Fruit fly (Drosophila melanogaster) whole organism, prepupa: Measurements from ENCODE around the gene CG32137.

Experiments used
- CG11762 ChIP-seq: fragments of 200-800 bp; sonication (Bioruptor generic); optimal IDR thresholded peaks from 3 replicates; lab custom pipeline; 2016; ENCODE audit warnings: missing biosample characterization, missing genetic modification characterization; ENCODE audit not compliant: insufficient read depth
- CG15336 ChIP-seq: fragments of 200-800 bp; sonication (Bioruptor generic); IDR thresholded peaks from 2 replicates; pipeline ENCODE4 v1.3.6; 2022; ENCODE audit warnings: missing biosample characterization, missing genetic modification characterization
- CG4318 ChIP-seq: fragments of 200-800 bp; sonication (Bioruptor generic); optimal IDR thresholded peaks from 3 replicates; lab custom pipeline; 2017; ENCODE audit warnings: missing biosample characterization, mild to moderate bottlenecking, missing genetic modification characterization
- CG6163 ChIP-seq: fragments of 200-800 bp; sonication (Bioruptor generic); IDR thresholded peaks from 3 replicates; pipeline ENCODE4 v1.3.6; 2022; ENCODE audit warnings: missing biosample characterization, missing genetic modification characterization
- CG6792 ChIP-seq: fragments of 200-800 bp; sonication (Bioruptor generic); optimal IDR thresholded peaks from 3 replicates; lab custom pipeline; 2016; ENCODE audit warnings: missing biosample characterization, missing genetic modification characterization
- CG6854 ChIP-seq: fragments of 200-800 bp; sonication (Bioruptor generic); optimal IDR thresholded peaks from 2 replicates; lab custom pipeline; 2017; ENCODE audit warnings: missing biosample characterization, mild to moderate bottlenecking, missing genetic modification characterization
- CG8119 ChIP-seq: fragments of 200-800 bp; sonication (Bioruptor generic); IDR thresholded peaks from 3 replicates; pipeline ENCODE4 v1.3.6; 2022; ENCODE audit warnings: missing biosample characterization, missing genetic modification characterization
- Eip93F ChIP-seq: fragments of 200-800 bp; sonication (Bioruptor generic); optimal IDR thresholded peaks from 2 replicates; lab custom pipeline; 2016; ENCODE audit warnings: missing biosample characterization, mild to moderate bottlenecking, missing genetic modification characterization
- Gug ChIP-seq: fragments of 200-800 bp; sonication (Bioruptor generic); IDR thresholded peaks from 2 replicates; pipeline ENCODE4 v1.3.6; 2022; ENCODE audit warnings: missing biosample characterization, missing genetic modification characterization
- Hr39 ChIP-seq: fragments of 200-800 bp; sonication (Bioruptor generic); optimal IDR thresholded peaks from 2 replicates; lab custom pipeline; 2016; ENCODE audit warnings: missing biosample characterization, missing genetic modification characterization
- Met ChIP-seq: fragments of 200-800 bp; sonication (Bioruptor generic); optimal IDR thresholded peaks from 3 replicates; lab custom pipeline; 2016; ENCODE audit warnings: missing biosample characterization, missing genetic modification characterization
- OdsH ChIP-seq: fragments of 200-800 bp; sonication (Bioruptor generic); optimal IDR thresholded peaks from 3 replicates; lab custom pipeline; 2016; ENCODE audit warnings: missing biosample characterization, missing genetic modification characterization
- Sox102F ChIP-seq: fragments of 200-800 bp; sonication (Bioruptor generic); optimal IDR thresholded peaks from 2 replicates; lab custom pipeline; 2016; ENCODE audit warnings: missing biosample characterization, mild to moderate bottlenecking, missing genetic modification characterization
- Sox14 ChIP-seq: fragments of 200-800 bp; sonication (Bioruptor generic); optimal IDR thresholded peaks from 3 replicates; lab custom pipeline; 2016; ENCODE audit warnings: missing biosample characterization, missing genetic modification characterization
- cyc ChIP-seq: fragments of 200-800 bp; sonication (Bioruptor generic); optimal IDR thresholded peaks from 3 replicates; lab custom pipeline; 2016; ENCODE audit warnings: missing biosample characterization, missing genetic modification characterization
- dsx ChIP-seq: fragments of 200-800 bp; optimal IDR thresholded peaks from 3 replicates; lab custom pipeline; 2019; ENCODE audit warnings: missing biosample characterization, mild to moderate bottlenecking, missing genetic modification characterization, moderate library complexity; ENCODE audit not compliant: poor library complexity, severe bottlenecking
- eg ChIP-seq: fragments of 200-800 bp; sonication (Bioruptor generic); IDR thresholded peaks from 3 replicates; pipeline ENCODE4 v1.3.6; 2022; ENCODE audit warnings: missing biosample characterization, missing genetic modification characterization
- esn ChIP-seq: fragments of 200-800 bp; sonication (Bioruptor generic); optimal IDR thresholded peaks from 2 replicates; lab custom pipeline; 2016; ENCODE audit warnings: missing biosample characterization, mild to moderate bottlenecking, missing genetic modification characterization, moderate library complexity
- fd59A ChIP-seq: fragments of 200-800 bp; sonication (Bioruptor generic); optimal IDR thresholded peaks from 2 replicates; lab custom pipeline; 2017; ENCODE audit warnings: missing biosample characterization, mild to moderate bottlenecking, missing genetic modification characterization, missing genetic modification reagents
- lz ChIP-seq: fragments of 200-800 bp; sonication (Bioruptor generic); optimal IDR thresholded peaks from 3 replicates; lab custom pipeline; 2016; ENCODE audit warnings: missing biosample characterization, missing genetic modification characterization
- spab ChIP-seq: fragments of 200-800 bp; sonication (Bioruptor generic); optimal IDR thresholded peaks from 2 replicates; lab custom pipeline; 2017; ENCODE audit warnings: missing biosample characterization, mild to moderate bottlenecking, missing genetic modification characterization, missing genetic modification reagents
- vri ChIP-seq: fragments of 200-800 bp; sonication (Bioruptor generic); optimal IDR thresholded peaks from 3 replicates; lab custom pipeline; 2016; ENCODE audit warnings: missing biosample characterization, mild to moderate bottlenecking, missing genetic modification characterization

Gene CG32137

DNA sequence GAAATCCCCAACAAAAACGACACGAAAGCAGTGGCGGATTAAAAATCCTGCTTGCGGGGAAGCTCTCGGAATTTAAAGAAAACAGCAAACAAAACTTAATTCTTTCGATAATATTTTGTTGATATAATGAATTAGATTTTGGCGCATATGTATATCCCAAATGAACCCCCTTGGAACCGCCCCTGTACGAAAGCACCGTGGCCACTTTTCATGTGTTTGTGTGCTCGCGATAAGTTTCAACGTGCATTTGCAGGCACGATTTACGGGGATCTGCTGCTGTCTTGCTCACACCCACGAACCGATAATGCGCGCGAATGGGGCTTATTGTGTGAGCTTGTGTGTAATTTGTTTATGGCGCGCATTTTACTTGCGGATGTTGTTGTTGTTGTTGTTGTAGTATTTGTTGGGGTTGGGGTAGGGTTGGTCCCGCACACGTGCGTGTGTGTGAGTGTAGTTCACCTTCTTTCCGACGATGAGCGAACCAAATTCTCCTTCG, 66.0 kb downstream of the CG32137 start (continued):
- TF ChIP-seq lz (peak; percentile 98), esn (peak; percentile 99), dsx (GFP tag; lab: Kevin White, UChicago) (peak; percentile 90), spab (GFP tag; lab: Kevin White, UChicago) (peak; percentile 96), Sox102F (peak; percentile 96), fd59A (GFP tag; lab: Kevin White, UChicago) (peak; percentile 97), Hr39 (peak; percentile 99), Met (peak; percentile 98), CG6792 (GFP tag; lab: Kevin White, UChicago) (peak; percentile 98), CG11762 (GFP tag; lab: Kevin White, UChicago) (peak; percentile 96), CG4318 (GFP tag; lab: Kevin White, UChicago) (peak; percentile 98), Sox14 (GFP tag; lab: Kevin White, UChicago) (peak; percentile 99)
- TF ChIP-seq, all 60 proteins: peak for 60

DNA sequence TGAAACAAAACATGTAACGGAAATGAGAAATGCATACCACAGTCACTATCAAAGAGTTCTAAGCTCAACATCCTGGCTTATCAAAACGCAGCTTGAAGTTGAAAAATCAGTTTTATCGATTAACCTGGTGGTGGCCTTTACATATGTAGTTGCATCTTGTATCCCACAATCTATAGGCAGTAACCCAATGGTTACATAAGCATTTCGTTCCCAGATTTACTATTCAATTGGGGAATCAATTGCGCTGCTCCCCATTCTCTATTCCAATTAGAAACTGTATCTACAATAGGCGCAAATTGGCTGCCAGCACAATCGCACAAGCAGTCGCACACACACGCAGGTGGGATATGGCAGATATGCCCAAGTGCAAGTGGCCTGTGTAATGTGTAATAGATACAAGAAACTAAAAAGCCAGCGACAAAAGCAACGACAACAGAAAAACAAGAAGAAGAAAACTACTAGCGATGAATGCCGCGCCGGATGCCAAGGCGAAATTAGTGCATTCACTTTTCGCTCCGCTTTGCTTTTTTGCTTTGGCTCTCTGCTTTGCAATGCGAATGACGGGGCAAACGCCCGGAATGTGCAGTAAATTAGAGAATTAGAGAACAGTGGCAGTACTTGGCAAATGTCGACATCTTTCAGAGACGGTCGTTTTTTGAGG, 66.7 kb downstream of the CG32137 start:
- TF ChIP-seq Gug (GFP tag; lab: Robert Waterston, UW) (no peak), Eip93F (no peak), eg (GFP tag; lab: Robert Waterston, UW) (0 out of 3 replicates have a peak, but pooled peaks have one; percentile 6), CG6792 (GFP tag; lab: Kevin White, UChicago) (no peak), cyc (GFP tag; lab: Kevin White, UChicago) (no peak), CG6163 (peak; percentile 23; the same call in 1 of the 3 replicates)

DNA sequence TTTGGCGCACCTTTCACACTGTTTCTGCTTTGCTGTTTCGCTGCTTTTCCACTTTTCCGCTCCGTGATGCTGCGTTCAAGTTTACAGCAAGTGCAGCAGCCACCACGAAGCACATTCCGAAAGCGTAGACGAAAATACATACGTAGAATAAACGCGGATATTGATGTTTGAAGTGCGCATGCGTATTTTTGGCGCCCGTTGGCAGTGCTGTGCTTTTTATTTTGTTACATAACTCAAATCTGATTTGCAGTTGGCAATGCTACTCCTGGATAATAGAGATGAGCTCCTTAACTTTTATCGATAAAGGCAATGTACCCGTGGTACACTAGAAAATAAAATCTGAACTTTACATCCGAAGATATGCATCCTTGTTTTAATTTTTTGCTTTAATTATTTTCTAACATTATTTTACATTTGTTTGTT, 67.7 kb downstream of the CG32137 start:
- TF ChIP-seq vri (GFP tag; lab: Kevin White, UChicago): peak; percentile 100
- peak; percentile 55; the same call in 2 of the 3 replicates for TF ChIP-seq eg (GFP tag; lab: Robert Waterston, UW)
- no peak for TF ChIP-seq OdsH
- TF ChIP-seq CG6163: peak; percentile 84
- peak; percentile 45 for TF ChIP-seq CG15336
- TF ChIP-seq CG6854 (GFP tag; lab: Kevin White, UChicago): no peak
- peak; percentile 60; the same call in 2 of the 3 replicates for TF ChIP-seq CG8119
